Fruit fly (Drosophila melanogaster): ENCODE measurements around the gene CG9515.

CG9515 gene

dm6 chr2L:8984614-8985318, 41.7 kb upstream of the CG9515 start, which contains the start of gene CG13101 (continued):
- no peak; the same call in 1 of the 3 replicates for TF ChIP-seq CG11456 (GFP tag; IDR thresholded peaks at IDR 0.05)
- peak; percentile 79 for TF ChIP-seq scrt (GFP tag; optimal IDR thresholded peaks at IDR 0.05)
- TF ChIP-seq CG2712 (tag; optimal IDR thresholded peaks at IDR 0.05): peak; percentile 97
- peak; percentile 95 for TF ChIP-seq E2f1 (GFP tag; IDR thresholded peaks at IDR 0.05)
- peak; percentile 42 for TF ChIP-seq MESR4 (GFP tag; optimal IDR thresholded peaks at IDR 0.05)
- TF ChIP-seq CG42726 (GFP tag; IDR thresholded peaks at IDR 0.05; ENCODE audit: partially characterized antibody): no peak
- peak; percentile 95 for TF ChIP-seq CG7556 (GFP tag; optimal IDR thresholded peaks at IDR 0.05)
- peak; percentile 89 for TF ChIP-seq CG14667 (GFP tag; IDR thresholded peaks at IDR 0.05)
- TF ChIP-seq toy (GFP tag; IDR thresholded peaks at IDR 0.05): peak; percentile 83
- peak; percentile 90 for TF ChIP-seq Asciz (GFP tag; optimal IDR thresholded peaks at IDR 0.05)
- peak; percentile 94 for TF ChIP-seq CG13424 (tag; optimal IDR thresholded peaks at IDR 0.05)
- TF ChIP-seq inv (GFP tag; IDR thresholded peaks at IDR 0.05; ENCODE audit: partially characterized antibody): no peak
- peak; percentile 63 for TF ChIP-seq CG31365 (tag; optimal IDR thresholded peaks at IDR 0.05)
- TF ChIP-seq HmgZ (tag; optimal IDR thresholded peaks at IDR 0.05): peak; percentile 91
- TF ChIP-seq gsb (GFP tag; IDR thresholded peaks at IDR 0.05): peak; percentile 89
- peak; percentile 89 for TF ChIP-seq CG11085 (GFP tag; IDR thresholded peaks at IDR 0.05)
- TF ChIP-seq luna (GFP tag; optimal IDR thresholded peaks at IDR 0.05): peak; percentile 4
- peak; percentile 5 for TF ChIP-seq p53 (GFP tag; optimal IDR thresholded peaks at IDR 0.05)
- TF ChIP-seq CG43689 (GFP tag; IDR thresholded peaks at IDR 0.05): peak; percentile 83
- peak; percentile 94 for TF ChIP-seq CG10979 (tag; optimal IDR thresholded peaks at IDR 0.05)
- TF ChIP-seq slbo (GFP tag; IDR thresholded peaks at IDR 0.05): peak; percentile 94
- peak; percentile 97 for TF ChIP-seq CG31441 (GFP tag; IDR thresholded peaks at IDR 0.05)
- TF ChIP-seq CG30403 (GFP tag; optimal IDR thresholded peaks at IDR 0.05): peak; percentile 94
- peak; percentile 89 for TF ChIP-seq CG12942 (GFP tag; optimal IDR thresholded peaks at IDR 0.05)
- TF ChIP-seq gem (tag; optimal IDR thresholded peaks at IDR 0.05): peak; percentile 97
- TF ChIP-seq CG5953 (GFP tag; IDR thresholded peaks at IDR 0.05): peak; percentile 74; the same call in 1 of the 2 replicates
- TF ChIP-seq bab2 (GFP tag; optimal IDR thresholded peaks at IDR 0.05): peak; percentile 81
- TF ChIP-seq PHDP (tag; optimal IDR thresholded peaks at IDR 0.05): peak; percentile 96
- TF ChIP-seq nerfin-2 (GFP tag; IDR thresholded peaks at IDR 0.05; ENCODE audit: partially characterized antibody): no peak
- peak in 1 of 2 experiments; percentile 38 for TF ChIP-seq crp (GFP tag; optimal IDR thresholded peaks at IDR 0.05)
- TF ChIP-seq tup (GFP tag; optimal IDR thresholded peaks at IDR 0.05): peak; percentile 75
- peak; percentile 50 for TF ChIP-seq da (GFP tag; optimal IDR thresholded peaks at IDR 0.05)
- peak; percentile 2 for TF ChIP-seq pzg (GFP tag; optimal IDR thresholded peaks at IDR 0.05)
- TF ChIP-seq CG6683 (GFP tag; optimal IDR thresholded peaks at IDR 0.05): peak; percentile 87
- TF ChIP-seq CG14860 (GFP tag; IDR thresholded peaks at IDR 0.05; ENCODE audit: partially characterized antibody): no peak
- no peak for TF ChIP-seq ab (GFP tag; optimal IDR thresholded peaks at IDR 0.05)
- TF ChIP-seq Usf (GFP tag; optimal IDR thresholded peaks at IDR 0.05): peak; percentile 61
- TF ChIP-seq sens (GFP tag): peak; percentile 98
- TF ChIP-seq Dref (GFP tag; IDR thresholded peaks at IDR 0.05): no peak
- TF ChIP-seq hb (GFP tag; IDR thresholded peaks at IDR 0.05; ENCODE audit: partially characterized antibody): no peak
- peak; percentile 90 for TF ChIP-seq nau (GFP tag; optimal IDR thresholded peaks at IDR 0.05)
- no peak for TF ChIP-seq D (optimal IDR thresholded peaks at IDR 0.05)
- peak; percentile 89 for TF ChIP-seq D (GFP tag; optimal IDR thresholded peaks at IDR 0.05)
- TF ChIP-seq esg (GFP tag; conservative IDR thresholded peaks at IDR 0.05): peak; percentile 92
- peak; percentile 88 for TF ChIP-seq salm (tag; optimal IDR thresholded peaks at IDR 0.05)
- TF ChIP-seq Bdp1 (GFP tag; optimal IDR thresholded peaks at IDR 0.05): peak; percentile 77
- peak; percentile 89 for TF ChIP-seq CG2875 (GFP tag; optimal IDR thresholded peaks at IDR 0.05)
- peak; percentile 88 for TF ChIP-seq CG6254 (GFP tag; optimal IDR thresholded peaks at IDR 0.05)
- TF ChIP-seq CG18619 (GFP tag; optimal IDR thresholded peaks at IDR 0.05): peak; percentile 87
